Worm (Caenorhabditis elegans): ENCODE measurements around the gene Y38H6C.16.

DNA sequence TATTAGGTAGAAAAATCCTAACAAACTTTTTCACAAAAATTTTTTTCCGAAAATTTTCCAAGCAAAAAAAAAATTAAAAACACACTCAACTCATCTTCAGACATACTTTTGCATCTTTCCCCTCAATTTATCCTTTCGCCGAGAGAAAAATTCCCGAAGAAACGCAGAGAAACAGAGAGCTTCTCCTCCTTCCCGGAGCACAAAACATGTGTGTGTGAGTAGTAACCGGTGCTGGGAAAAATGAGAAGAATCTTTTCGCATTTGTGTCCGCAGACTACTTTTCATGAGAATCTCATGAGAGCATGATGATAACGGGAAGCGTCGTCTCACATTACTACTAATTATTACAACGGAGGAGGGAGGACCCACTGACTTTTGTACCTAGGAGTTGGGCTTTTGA, 52.6 kb downstream of the Y38H6C.16 start:
- TF ChIP-seq ztf-4 (tag; optimal IDR thresholded peaks at IDR 0.05) (no peak), Y55F3AM.14 (GFP tag; optimal IDR thresholded peaks at IDR 0.05) (no peak), unc-62 (GFP tag; optimal IDR thresholded peaks at IDR 0.05) (no peak), lin-13 (GFP tag; optimal IDR thresholded peaks at IDR 0.05) (no peak), nhr-6 (tag; optimal IDR thresholded peaks at IDR 0.05) (no peak), peb-1 (tag; optimal IDR thresholded peaks at IDR 0.05) (no peak), ceh-82 (tag; optimal IDR thresholded peaks at IDR 0.05) (no peak), R02D3.7 (tag; optimal IDR thresholded peaks at IDR 0.05) (no peak), lin-39 (tag; optimal IDR thresholded peaks at IDR 0.05) (no peak), ztf-11 (tag; optimal IDR thresholded peaks at IDR 0.05) (no peak)

All from whole organism, L2 larva.